Worm (Caenorhabditis elegans) whole organism, young adult: ENCODE measurements around the gene dct-8.

Experiments
- F10E7.11 ChIP-seq: sonication (generic microtip); optimal IDR thresholded peaks from 2 replicates; lab custom pipeline; 2017; ENCODE audit warnings: mild to moderate bottlenecking, missing genetic modification characterization, moderate library complexity, missing compliant biosample characterization
- F37B4.10 ChIP-seq: fragments of 200-800 bp; sonication (Bioruptor generic); IDR thresholded peaks from 2 replicates; pipeline ENCODE4 v1.3.6; 2022; ENCODE audit warnings: missing genetic modification characterization, missing compliant biosample characterization
- K11D2.4 ChIP-seq: fragments of 200-800 bp; sonication (Bioruptor generic); IDR thresholded peaks from 2 replicates; pipeline ENCODE4 v1.3.6; 2022; ENCODE audit warnings: missing genetic modification reagents, missing genetic modification characterization, missing compliant biosample characterization
- attf-3 ChIP-seq: fragments of 200-800 bp; sonication (Bioruptor generic); conservative IDR thresholded peaks from 2 replicates; pipeline ENCODE4 v1.3.6; 2022; ENCODE audit warnings: missing genetic modification reagents, missing genetic modification characterization, missing compliant biosample characterization
- die-1 ChIP-seq: sonication (generic microtip); optimal IDR thresholded peaks from 2 replicates; lab custom pipeline; 2016; ENCODE audit warnings: missing genotype, mild to moderate bottlenecking, missing genetic modification characterization, missing compliant biosample characterization
- dox-1 ChIP-seq: fragments of 200-800 bp; sonication (Bioruptor generic); IDR thresholded peaks from 2 replicates; pipeline ENCODE4 v1.3.6; 2022; ENCODE audit warnings: missing genetic modification reagents, missing genetic modification characterization, missing compliant biosample characterization
- mes-4 ChIP-seq: sonication (generic microtip); optimal IDR thresholded peaks from 2 replicates; lab custom pipeline; 2016; ENCODE audit warnings: missing genotype, missing genetic modification characterization, missing compliant biosample characterization
- pha-4 ChIP-seq: fragments of 150-350 bp; sonication (generic microtip); optimal IDR thresholded peaks from 2 replicates; lab custom pipeline; 2014; ENCODE audit warnings: missing biosample characterization, missing genetic modification reagents, missing genetic modification characterization
- sdz-38 ChIP-seq: sonication (generic microtip); optimal IDR thresholded peaks from 2 replicates; lab custom pipeline; 2016; ENCODE audit warnings: missing genotype, missing genetic modification characterization, missing compliant biosample characterization
- snpc-4 ChIP-seq, 5 experiments: fragments of 150-350 bp in 1 of 5; sonication (generic microtip) in 4 of 5; optimal IDR thresholded peaks; 2 replicates each; lab custom pipeline; 2014 to 2018; ENCODE audit warnings: missing genetic modification characterization in 5 of 5, missing biosample characterization in 3 of 5, antibody characterized with exemption in 2 of 5, mild to moderate bottlenecking in 2 of 5, missing compliant biosample characterization in 2 of 5, missing genotype in 2 of 5, moderate library complexity in 2 of 5, missing genetic modification reagents in 1 of 5
- unc-130 ChIP-seq: sonication (generic microtip); optimal IDR thresholded peaks from 2 replicates; lab custom pipeline; 2016; ENCODE audit warnings: missing genetic modification reagents, missing genetic modification characterization, missing compliant biosample characterization
- zfh-2 ChIP-seq: fragments of 200-800 bp; sonication (Bioruptor generic); conservative IDR thresholded peaks from 2 replicates; pipeline ENCODE4 v1.3.6; 2022; ENCODE audit warnings: missing genetic modification reagents, missing genetic modification characterization, missing compliant biosample characterization
- ztf-28 ChIP-seq: fragments of 200-800 bp; sonication (Bioruptor generic); IDR thresholded peaks from 2 replicates; pipeline ENCODE4 v1.3.6; 2022; ENCODE audit warnings: missing genetic modification reagents, missing genetic modification characterization, missing compliant biosample characterization

DNA sequence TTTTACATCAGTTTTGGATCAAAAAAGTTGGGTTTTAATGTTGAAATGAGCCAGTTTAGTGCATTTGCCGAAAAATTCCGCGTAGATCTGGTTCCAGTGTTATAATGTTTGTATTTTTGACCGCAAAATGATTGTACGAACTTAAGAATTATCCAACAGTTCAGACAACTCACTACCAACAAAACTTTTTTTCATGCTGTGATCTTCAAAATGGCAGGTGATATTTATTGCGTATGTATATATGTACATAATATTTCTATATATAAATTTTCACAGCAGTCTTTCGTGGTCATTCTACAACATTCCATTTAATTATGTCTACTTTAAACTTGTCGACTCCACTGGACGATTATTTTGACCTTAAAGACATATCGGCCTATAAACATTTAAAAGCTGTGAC lies 20.4 kb downstream of the dct-8 start, which contains the start of gene srz-20:
- TF ChIP-seq sdz-38 (tag; lab: Kevin White, UChicago): no peak
- no peak for TF ChIP-seq mes-4 (tag; lab: Kevin White, UChicago)
- no peak for TF ChIP-seq dox-1 (GFP tag; lab: Robert Waterston, UW)
- no peak for TF ChIP-seq F37B4.10 (GFP tag; lab: Robert Waterston, UW)
- no peak for TF ChIP-seq F10E7.11 (tag; lab: Kevin White, UChicago)
- no peak for TF ChIP-seq attf-3 (GFP tag; lab: Robert Waterston, UW)
- TF ChIP-seq K11D2.4: no peak
- no peak for TF ChIP-seq unc-130 (GFP tag; lab: Kevin White, UChicago)
- TF ChIP-seq zfh-2 (GFP tag; lab: Robert Waterston, UW): no peak
- TF ChIP-seq ztf-28 (GFP tag; lab: Robert Waterston, UW): no peak
- no peak for TF ChIP-seq pha-4
- TF ChIP-seq snpc-4 (GFP tag; optimal IDR thresholded peaks at IDR 0.05; lab: Kevin White, UChicago): no peak
- TF ChIP-seq snpc-4 (tag; optimal IDR thresholded peaks at IDR 0.05; lab: Kevin White, UChicago): no peak
- TF ChIP-seq die-1 (tag; lab: Kevin White, UChicago): no peak
